Worm (Caenorhabditis elegans): Measurements from ENCODE around the gene crb-3.

The crb-3 gene

ce11 chrX:9171241-9171640 is 32.3 kb upstream of the crb-3 start, which contains the start of gene B0563.1:
B0563.1 (plus strand) TSS chrX:9171541.
- TF ChIP-seq ets-7 (tag; optimal IDR thresholded peaks at IDR 0.05) (no peak), hmbx-1 (tag; optimal IDR thresholded peaks at IDR 0.05) (no peak), aly-1 (tag; optimal IDR thresholded peaks at IDR 0.05) (no peak), tra-4 (tag; optimal IDR thresholded peaks at IDR 0.05) (no peak), hnd-1 (tag; optimal IDR thresholded peaks at IDR 0.05) (no peak)

ce11 chrX:9172278-9172677 is 31.3 kb upstream of the crb-3 start, which contains the start of gene B0563.18:
B0563.18 (plus strand) TSS chrX:9172578.
- no peak for TF ChIP-seq sea-1 (GFP tag; conservative IDR thresholded peaks at IDR 0.05)
- TF ChIP-seq tbx-11 (GFP tag; IDR thresholded peaks at IDR 0.05) = no peak
- TF ChIP-seq hnd-1 (tag; optimal IDR thresholded peaks at IDR 0.05) = no peak
- TF ChIP-seq hmg-4 (GFP tag; optimal IDR thresholded peaks at IDR 0.05) = no peak
- no peak for TF ChIP-seq ceh-13 (GFP tag; optimal IDR thresholded peaks at IDR 0.05)
- no peak for TF ChIP-seq F13C5.2 (tag; optimal IDR thresholded peaks at IDR 0.05)
- no peak for TF ChIP-seq scrt-1 (GFP tag; IDR thresholded peaks at IDR 0.05)
- TF ChIP-seq ceh-36 (tag; optimal IDR thresholded peaks at IDR 0.05) = no peak
- no peak for TF ChIP-seq aly-1 (tag; optimal IDR thresholded peaks at IDR 0.05)
- TF ChIP-seq tbx-37 (GFP tag; conservative IDR thresholded peaks at IDR 0.05) = no peak
- TF ChIP-seq B0310.2 (tag; optimal IDR thresholded peaks at IDR 0.05) = no peak
- TF ChIP-seq hmbx-1 (tag; optimal IDR thresholded peaks at IDR 0.05) = no peak
- no peak for TF ChIP-seq pes-1 (GFP tag; IDR thresholded peaks at IDR 0.05)
- TF ChIP-seq ama-1 (optimal IDR thresholded peaks at IDR 0.05) = no peak
- TF ChIP-seq flt-1 (GFP tag; IDR thresholded peaks at IDR 0.05) = no peak
- TF ChIP-seq tra-4 (tag; optimal IDR thresholded peaks at IDR 0.05) = no peak
- no peak for TF ChIP-seq ets-7 (tag; optimal IDR thresholded peaks at IDR 0.05)

ce11 chrX:9172733-9173132 is 30.8 kb upstream of the crb-3 start:
- TF ChIP-seq ets-7 (tag; optimal IDR thresholded peaks at IDR 0.05) (no peak), tra-4 (tag; optimal IDR thresholded peaks at IDR 0.05) (no peak), ama-1 (optimal IDR thresholded peaks at IDR 0.05) (no peak), ceh-13 (GFP tag; optimal IDR thresholded peaks at IDR 0.05) (no peak), ceh-36 (tag; optimal IDR thresholded peaks at IDR 0.05) (no peak), tbx-11 (GFP tag; IDR thresholded peaks at IDR 0.05) (no peak), tbx-37 (GFP tag; conservative IDR thresholded peaks at IDR 0.05) (no peak)

ce11 chrX:9174409-9174808 is 29.2 kb upstream of the crb-3 start, which contains the start of gene B0563.8:
B0563.8 (minus strand) TSS chrX:9174509.
- no peak for TF ChIP-seq scrt-1 (GFP tag; IDR thresholded peaks at IDR 0.05)
- no peak for TF ChIP-seq tbx-37 (GFP tag; conservative IDR thresholded peaks at IDR 0.05)
- no peak for TF ChIP-seq tbx-11 (GFP tag; IDR thresholded peaks at IDR 0.05)
- TF ChIP-seq hmbx-1 (tag; optimal IDR thresholded peaks at IDR 0.05) = no peak
- no peak for TF ChIP-seq aly-1 (tag; optimal IDR thresholded peaks at IDR 0.05)

ce11 chrX:9180823-9181222 is 22.7 kb upstream of the crb-3 start, which contains the start of gene Y81B9A.4:
Y81B9A.4 (minus strand) TSS chrX:9180923.
- no peak for TF ChIP-seq ama-1 (optimal IDR thresholded peaks at IDR 0.05)
- no peak for TF ChIP-seq tra-4 (tag; optimal IDR thresholded peaks at IDR 0.05)
- TF ChIP-seq sea-1 (GFP tag; conservative IDR thresholded peaks at IDR 0.05) = no peak
- TF ChIP-seq ceh-13 (GFP tag; optimal IDR thresholded peaks at IDR 0.05) = no peak
- no peak for TF ChIP-seq tbx-37 (GFP tag; conservative IDR thresholded peaks at IDR 0.05)
- TF ChIP-seq pes-1 (GFP tag; IDR thresholded peaks at IDR 0.05) = no peak

ce11 chrX:9182140-9182539 is 21.4 kb upstream of the crb-3 start, which contains the start of gene Y81B9A.3:
Y81B9A.3 (plus strand) TSS chrX:9182440.
- TF ChIP-seq hmbx-1 (tag; optimal IDR thresholded peaks at IDR 0.05) (no peak), tbx-37 (GFP tag; conservative IDR thresholded peaks at IDR 0.05) (no peak), ama-1 (optimal IDR thresholded peaks at IDR 0.05) (no peak), ets-7 (tag; optimal IDR thresholded peaks at IDR 0.05) (no peak), scrt-1 (GFP tag; IDR thresholded peaks at IDR 0.05) (no peak), aly-1 (tag; optimal IDR thresholded peaks at IDR 0.05) (no peak), hnd-1 (tag; optimal IDR thresholded peaks at IDR 0.05) (no peak), F13C5.2 (tag; optimal IDR thresholded peaks at IDR 0.05) (no peak), tra-4 (tag; optimal IDR thresholded peaks at IDR 0.05) (no peak), tbx-11 (GFP tag; IDR thresholded peaks at IDR 0.05) (no peak), flt-1 (GFP tag; IDR thresholded peaks at IDR 0.05) (no peak), pes-1 (GFP tag; IDR thresholded peaks at IDR 0.05) (no peak), B0310.2 (tag; optimal IDR thresholded peaks at IDR 0.05) (no peak), hmg-4 (GFP tag; optimal IDR thresholded peaks at IDR 0.05) (no peak), sea-1 (GFP tag; conservative IDR thresholded peaks at IDR 0.05) (no peak), ceh-36 (tag; optimal IDR thresholded peaks at IDR 0.05) (no peak), ceh-13 (GFP tag; optimal IDR thresholded peaks at IDR 0.05) (no peak)

- TF ChIP-seq aly-1 (tag; optimal IDR thresholded peaks at IDR 0.05) = no peak
- no peak for TF ChIP-seq tra-4 (tag; optimal IDR thresholded peaks at IDR 0.05)
- TF ChIP-seq ceh-36 (tag; optimal IDR thresholded peaks at IDR 0.05) = no peak
- TF ChIP-seq sea-1 (GFP tag; conservative IDR thresholded peaks at IDR 0.05) = no peak
- TF ChIP-seq ceh-13 (GFP tag; optimal IDR thresholded peaks at IDR 0.05) = no peak
- TF ChIP-seq F13C5.2 (tag; optimal IDR thresholded peaks at IDR 0.05) = no peak
- TF ChIP-seq hmbx-1 (tag; optimal IDR thresholded peaks at IDR 0.05) = no peak
Measured at ce11 chrX:9183836-9184235, 19.7 kb upstream of the crb-3 start, which contains the start of gene Y81B9A.2. Y81B9A.2 (plus strand) TSS chrX:9184136.

- TF ChIP-seq tra-4 (tag; optimal IDR thresholded peaks at IDR 0.05) (no peak), flt-1 (GFP tag; IDR thresholded peaks at IDR 0.05) (peak; percentile 26; the same call in 1 of the 2 replicates)
Measured at ce11 chrX:9191795-9192494, 11.6 kb upstream of the crb-3 start, which contains the start of gene Y81B9A.1. Y81B9A.1 (plus strand) TSS chrX:9192444.

Measured in whole organism, early embryonic.